Fruit fly (Drosophila melanogaster) S2 (cell line): ENCODE data around the gene CG34148.

Source experiments
- CG8478 ChIP-seq: fragments of >200 bp; optimal IDR thresholded peaks from 2 replicates; lab custom pipeline; 2018
- CTCF ChIP-seq, 2 experiments: fragments of >200 bp; optimal IDR thresholded peaks; 2 replicates each; lab custom pipeline; 2018

- TF ChIP-seq CTCF (optimal IDR thresholded peaks at IDR 0.05; lab: Kevin White, UChicago) (no peak), CG8478 (lab: Kevin White, UChicago) (no peak)
These were observed 7.0 kb downstream of the CG34148 start for dm6 chr3R:21871348-21871940.
